Fruit fly (Drosophila melanogaster) whole organism, embryonic: ENCODE measurements around the gene Zasp66.

Experiments used
- Asciz ChIP-seq: fragments of 200-800 bp; sonication (Bioruptor generic); optimal IDR thresholded peaks from 2 replicates; lab custom pipeline; 2017; ENCODE audit warnings: missing biosample characterization, mild to moderate bottlenecking, missing genetic modification characterization, missing genetic modification reagents
- Atf3 ChIP-seq: fragments of 200-800 bp; sonication (Bioruptor generic); optimal IDR thresholded peaks from 3 replicates; lab custom pipeline; 2016; ENCODE audit warnings: missing biosample characterization, missing genetic modification characterization
- Bdp1 ChIP-seq: fragments of 200-800 bp; sonication (Bioruptor generic); optimal IDR thresholded peaks from 3 replicates; lab custom pipeline; 2016; ENCODE audit warnings: missing biosample characterization, missing genetic modification characterization
- BtbVII ChIP-seq: fragments of 200-800 bp; sonication (Bioruptor generic); optimal IDR thresholded peaks from 3 replicates; lab custom pipeline; 2017; ENCODE audit warnings: missing biosample characterization, mild to moderate bottlenecking, missing genetic modification characterization
- CG10979 ChIP-seq: fragments of 200-800 bp; sonication (Bioruptor generic); optimal IDR thresholded peaks from 2 replicates; lab custom pipeline; 2018; ENCODE audit warnings: missing biosample characterization, mild to moderate bottlenecking, missing genetic modification characterization, moderate library complexity
- CG14050 ChIP-seq: fragments of 200-800 bp; sonication (Bioruptor generic); IDR thresholded peaks from 3 replicates; pipeline ENCODE4 v1.3.6; 2022; ENCODE audit warnings: missing biosample characterization, missing genetic modification characterization
- CG14860 ChIP-seq: fragments of 200-800 bp; sonication (Bioruptor generic); IDR thresholded peaks from 3 replicates; pipeline ENCODE4 v1.3.6; 2022; ENCODE audit warnings: missing biosample characterization, missing genetic modification characterization; ENCODE audit not compliant: partially characterized antibody
- CG15011 ChIP-seq: fragments of 200-800 bp; sonication (Bioruptor generic); optimal IDR thresholded peaks from 3 replicates; lab custom pipeline; 2018; ENCODE audit warnings: missing biosample characterization, mild to moderate bottlenecking, missing genetic modification characterization
- CG1529 ChIP-seq: fragments of 200-800 bp; sonication (Bioruptor generic); optimal IDR thresholded peaks from 3 replicates; lab custom pipeline; 2018; ENCODE audit warnings: missing biosample characterization, missing genetic modification characterization
- CG16815 ChIP-seq: fragments of 200-800 bp; sonication (Bioruptor generic); optimal IDR thresholded peaks from 3 replicates; lab custom pipeline; 2017; ENCODE audit warnings: missing biosample characterization, mild to moderate bottlenecking, missing genetic modification characterization
- CG1832 ChIP-seq: fragments of 200-800 bp; sonication (Bioruptor generic); optimal IDR thresholded peaks from 2 replicates; lab custom pipeline; 2017; ENCODE audit warnings: missing biosample characterization, mild to moderate bottlenecking, missing genetic modification characterization, inconsistent platforms
- CG18599 ChIP-seq: fragments of 200-800 bp; sonication (Bioruptor generic); optimal IDR thresholded peaks from 3 replicates; lab custom pipeline; 2017; ENCODE audit warnings: missing biosample characterization, missing genetic modification characterization, mild to moderate bottlenecking, moderate library complexity, missing genetic modification reagents
- CG18764 ChIP-seq: fragments of 200-800 bp; sonication (Bioruptor generic); optimal IDR thresholded peaks from 3 replicates; lab custom pipeline; 2016; ENCODE audit warnings: missing biosample characterization, missing genetic modification characterization
- CG30020 ChIP-seq: fragments of 200-800 bp; optimal IDR thresholded peaks from 2 replicates; lab custom pipeline; 2019; ENCODE audit warnings: missing biosample characterization, mild to moderate bottlenecking, missing genetic modification characterization, moderate library complexity
- CG4820 ChIP-seq: fragments of 200-800 bp; sonication (Bioruptor generic); optimal IDR thresholded peaks from 3 replicates; lab custom pipeline; 2016; ENCODE audit warnings: missing biosample characterization, missing genetic modification characterization
- CG6175 ChIP-seq: fragments of 200-800 bp; sonication (Bioruptor generic); IDR thresholded peaks from 3 replicates; pipeline ENCODE4 v1.3.6; 2022; ENCODE audit warnings: missing biosample characterization, missing genetic modification characterization
- CG7357 ChIP-seq: fragments of 200-800 bp; sonication (Bioruptor generic); IDR thresholded peaks from 3 replicates; pipeline ENCODE4 v1.3.6; 2022; ENCODE audit warnings: missing biosample characterization, missing genetic modification characterization
- CG7786 ChIP-seq: fragments of 200-800 bp; sonication (Bioruptor generic); optimal IDR thresholded peaks from 2 replicates; lab custom pipeline; 2016; ENCODE audit warnings: missing biosample characterization, missing genetic modification characterization
- CG7839 ChIP-seq: fragments of 200-800 bp; sonication (Bioruptor generic); optimal IDR thresholded peaks from 3 replicates; lab custom pipeline; 2018; ENCODE audit warnings: missing biosample characterization, mild to moderate bottlenecking, missing genetic modification characterization, moderate library complexity
- CG8281 ChIP-seq: fragments of 200-800 bp; sonication (Bioruptor generic); optimal IDR thresholded peaks from 2 replicates; lab custom pipeline; 2018; ENCODE audit warnings: missing biosample characterization, mild to moderate bottlenecking, missing genetic modification characterization, moderate library complexity
- CG8388 ChIP-seq: fragments of 200-800 bp; sonication (Bioruptor generic); optimal IDR thresholded peaks from 2 replicates; lab custom pipeline; 2019; ENCODE audit warnings: missing biosample characterization, mild to moderate bottlenecking, missing genetic modification characterization, moderate library complexity
- CG8765 ChIP-seq: fragments of 200-800 bp; sonication (Bioruptor generic); IDR thresholded peaks from 2 replicates; pipeline ENCODE4 v1.3.6; 2022; ENCODE audit warnings: missing biosample characterization, missing genetic modification characterization
- HLH3B ChIP-seq: fragments of 200-800 bp; sonication (Bioruptor generic); IDR thresholded peaks from 2 replicates; pipeline ENCODE4 v1.3.6; 2022; ENCODE audit warnings: missing biosample characterization, missing genetic modification characterization
- Max ChIP-seq: fragments of 200-800 bp; sonication (Bioruptor generic); optimal IDR thresholded peaks from 2 replicates; lab custom pipeline; 2016; ENCODE audit warnings: missing biosample characterization, mild to moderate bottlenecking, missing genetic modification characterization
- Opbp ChIP-seq: fragments of 200-800 bp; sonication (Bioruptor generic); IDR thresholded peaks from 3 replicates; pipeline ENCODE4 v1.3.6; 2022; ENCODE audit warnings: missing biosample characterization, missing genetic modification characterization; ENCODE audit not compliant: partially characterized antibody
- Sin3A ChIP-seq: fragments of >200 bp; optimal IDR thresholded peaks from 2 replicates; lab custom pipeline; 2018
- Sry-δ ChIP-seq: fragments of 200-800 bp; sonication (Bioruptor generic); optimal IDR thresholded peaks from 2 replicates; lab custom pipeline; 2016; ENCODE audit warnings: missing biosample characterization, missing genetic modification characterization
- Ssrp ChIP-seq: fragments of 200-800 bp; sonication (Bioruptor generic); optimal IDR thresholded peaks from 2 replicates; lab custom pipeline; 2018; ENCODE audit warnings: missing biosample characterization, mild to moderate bottlenecking, missing genetic modification characterization, moderate library complexity
- aop ChIP-seq: fragments of 200-800 bp; sonication (Bioruptor generic); IDR thresholded peaks from 2 replicates; pipeline ENCODE4 v1.3.6; 2022; ENCODE audit warnings: missing biosample characterization, missing genetic modification characterization
- ato ChIP-seq: fragments of 200-800 bp; sonication (Bioruptor generic); IDR thresholded peaks from 2 replicates; pipeline ENCODE4 v1.3.6; 2022; ENCODE audit warnings: missing biosample characterization, missing genetic modification characterization; ENCODE audit not compliant: partially characterized antibody
- bbx ChIP-seq: fragments of 200-800 bp; sonication (Bioruptor generic); IDR thresholded peaks from 2 replicates; pipeline ENCODE4 v1.3.6; 2022; ENCODE audit warnings: missing biosample characterization, missing genetic modification characterization; ENCODE audit not compliant: partially characterized antibody
- bigmax ChIP-seq: fragments of 200-800 bp; sonication (Bioruptor generic); optimal IDR thresholded peaks from 2 replicates; lab custom pipeline; 2018; ENCODE audit warnings: missing biosample characterization, mild to moderate bottlenecking, missing genetic modification characterization
- br ChIP-seq: fragments of >200 bp; optimal IDR thresholded peaks from 2 replicates; lab custom pipeline; 2017
- cwo ChIP-seq: fragments of 200-800 bp; sonication (Bioruptor generic); optimal IDR thresholded peaks from 3 replicates; lab custom pipeline; 2017; ENCODE audit warnings: missing biosample characterization, missing genetic modification characterization, mild to moderate bottlenecking, moderate library complexity, missing genetic modification reagents
- dmrt11E ChIP-seq: fragments of 200-800 bp; sonication (Bioruptor generic); optimal IDR thresholded peaks from 3 replicates; lab custom pipeline; 2018; ENCODE audit warnings: missing biosample characterization, mild to moderate bottlenecking, missing genetic modification characterization, moderate library complexity
- ham ChIP-seq: fragments of 200-800 bp; sonication (Bioruptor generic); IDR thresholded peaks from 2 replicates; pipeline ENCODE4 v1.3.6; 2022; ENCODE audit warnings: missing biosample characterization, missing genetic modification characterization
- hbn ChIP-seq: fragments of 200-800 bp; sonication (Bioruptor generic); IDR thresholded peaks from 2 replicates; pipeline ENCODE4 v1.3.6; 2022; ENCODE audit warnings: missing biosample characterization, missing genetic modification characterization; ENCODE audit not compliant: partially characterized antibody
- hkb ChIP-seq, 2 experiments: fragments of 200-800 bp in 1 of 2; fragments of >200 bp in 1 of 2; sonication (Bioruptor generic) in 1 of 2; IDR thresholded peaks in 1 of 2; optimal IDR thresholded peaks in 1 of 2; 2 replicates each; pipeline versions ENCODE4 v1.3.6 to Lab custom; 2017 to 2022; ENCODE audit warnings: missing biosample characterization in 1 of 2, missing genetic modification characterization in 1 of 2
- lmd ChIP-seq: fragments of 200-800 bp; sonication (Bioruptor generic); IDR thresholded peaks from 2 replicates; pipeline ENCODE4 v1.3.6; 2022; ENCODE audit warnings: missing biosample characterization, missing genetic modification characterization
- ro ChIP-seq: fragments of 200-800 bp; sonication (Bioruptor generic); IDR thresholded peaks from 2 replicates; pipeline ENCODE4 v1.3.6; 2022; ENCODE audit warnings: missing biosample characterization, missing genetic modification characterization
- salm ChIP-seq: fragments of 200-800 bp; sonication (Bioruptor generic); optimal IDR thresholded peaks from 2 replicates; lab custom pipeline; 2018; ENCODE audit warnings: missing biosample characterization, mild to moderate bottlenecking, missing genetic modification characterization
- sens-2 ChIP-seq: fragments of 200-800 bp; sonication (Bioruptor generic); IDR thresholded peaks from 2 replicates; pipeline ENCODE4 v1.3.6; 2022; ENCODE audit warnings: missing biosample characterization, missing genetic modification characterization
- sisA ChIP-seq: fragments of 200-800 bp; sonication (Bioruptor generic); IDR thresholded peaks from 2 replicates; pipeline ENCODE4 v1.3.6; 2022; ENCODE audit warnings: missing biosample characterization, missing genetic modification characterization
- sna ChIP-seq: fragments of 200-800 bp; sonication (Bioruptor generic); IDR thresholded peaks from 2 replicates; pipeline ENCODE4 v1.3.6; 2022; ENCODE audit warnings: missing biosample characterization, missing genetic modification characterization; ENCODE audit not compliant: partially characterized antibody
- sqz ChIP-seq: fragments of 200-800 bp; sonication (Bioruptor generic); optimal IDR thresholded peaks from 3 replicates; lab custom pipeline; 2018; ENCODE audit warnings: missing biosample characterization, mild to moderate bottlenecking, missing genetic modification characterization
- sr ChIP-seq: fragments of 200-800 bp; sonication (Bioruptor generic); IDR thresholded peaks from 3 replicates; pipeline ENCODE4 v1.3.6; 2022; ENCODE audit warnings: missing biosample characterization, missing genetic modification characterization
- stc ChIP-seq: fragments of 200-800 bp; sonication (Bioruptor generic); IDR thresholded peaks from 2 replicates; pipeline ENCODE4 v1.3.6; 2022; ENCODE audit warnings: missing biosample characterization, missing genetic modification characterization
- tll ChIP-seq, 2 experiments: fragments of 200-800 bp in 1 of 2; fragments of >200 bp in 1 of 2; sonication (Bioruptor generic) in 1 of 2; optimal IDR thresholded peaks; 2 replicates each; lab custom pipeline; 2017 to 2019; ENCODE audit warnings: missing biosample characterization in 2 of 2, missing genetic modification characterization in 2 of 2, mild to moderate bottlenecking in 1 of 2, moderate library complexity in 1 of 2
- twi ChIP-seq: fragments of 200-800 bp; optimal IDR thresholded peaks from 2 replicates; lab custom pipeline; 2019; ENCODE audit warnings: missing biosample characterization, mild to moderate bottlenecking, missing genetic modification characterization, moderate library complexity
- vvl ChIP-seq: fragments of 200-800 bp; sonication (Bioruptor generic); IDR thresholded peaks from 2 replicates; pipeline ENCODE4 v1.3.6; 2022; ENCODE audit warnings: missing biosample characterization, missing genetic modification characterization

The Zasp66 gene

DNA sequence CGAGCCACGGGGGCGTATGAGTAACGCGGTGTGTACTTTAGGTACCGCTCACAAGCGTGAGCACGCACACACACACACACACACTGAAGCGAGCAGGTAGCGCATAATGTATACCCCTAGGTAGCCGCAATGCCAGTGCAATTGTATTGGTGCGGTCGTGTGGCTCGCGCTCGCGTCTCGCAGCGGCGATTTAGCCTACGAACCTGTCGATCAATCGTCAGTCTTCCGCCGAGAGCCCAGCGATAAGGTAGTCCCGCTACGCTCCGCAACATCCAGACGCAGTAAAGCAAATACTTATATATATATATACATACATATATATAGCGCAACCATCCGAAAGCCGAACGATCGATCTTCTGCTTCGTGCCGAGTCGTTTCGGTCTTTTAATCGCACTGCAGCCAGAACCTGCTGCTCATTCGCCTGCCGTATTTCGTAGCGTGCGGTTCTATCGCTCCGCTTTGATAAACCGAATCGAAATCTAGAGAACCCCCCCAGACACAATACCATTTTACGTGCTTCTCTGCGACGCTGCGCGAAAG is 51.4 kb downstream of the Zasp66 start, which contains the start of gene hry (continued):
- TF ChIP-seq CG7839 (tag; lab: Kevin White, UChicago) (peak; percentile 19), br (lab: Kevin White, UChicago) (no peak), bbx (GFP tag; lab: Robert Waterston, UW) (peak; percentile 64), Opbp (GFP tag; lab: Robert Waterston, UW) (peak; percentile 69; the same call in 2 of the 3 replicates), Ssrp (no peak), Max (GFP tag; lab: Kevin White, UChicago) (no peak), CG4820 (GFP tag; lab: Kevin White, UChicago) (no peak), Atf3 (no peak), sqz (GFP tag; lab: Kevin White, UChicago) (peak; percentile 37), CG6175 (GFP tag; lab: Robert Waterston, UW) (0 out of 3 replicates have a peak, but pooled peaks have one; percentile 30), sna (no peak), CG16815 (GFP tag; lab: Kevin White, UChicago) (no peak), sr (peak; percentile 35; the same call in 1 of the 3 replicates), CG7786 (GFP tag; lab: Kevin White, UChicago) (no peak), twi (tag; lab: Kevin White, UChicago) (peak; percentile 56), CG14050 (no peak), CG14860 (GFP tag; lab: Robert Waterston, UW) (0 out of 3 replicates have a peak, but pooled peaks have one; percentile 31), CG30020 (tag; lab: Kevin White, UChicago) (no peak), CG1529 (no peak), Bdp1 (GFP tag; lab: Kevin White, UChicago) (no peak), HLH3B (GFP tag; lab: Robert Waterston, UW) (no peak), CG1832 (GFP tag; lab: Kevin White, UChicago) (no peak), CG8281 (peak; percentile 33), hkb (optimal IDR thresholded peaks at IDR 0.05; lab: Kevin White, UChicago) (no peak), hkb (GFP tag; IDR thresholded peaks at IDR 0.05; lab: Robert Waterston, UW) (peak; percentile 66), sens-2 (GFP tag; lab: Robert Waterston, UW) (no peak), CG10979 (peak; percentile 37), cwo (GFP tag; lab: Kevin White, UChicago) (peak; percentile 92), CG15011 (GFP tag; lab: Kevin White, UChicago) (no peak), stc (GFP tag; lab: Robert Waterston, UW) (no peak; the same call in 1 of the 2 replicates), tll (GFP tag; optimal IDR thresholded peaks at IDR 0.05; lab: Kevin White, UChicago) (peak in 1 of 2 experiments; percentile 83), vvl (GFP tag; lab: Robert Waterston, UW) (peak; percentile 71; the same call in 1 of the 2 replicates), BtbVII (peak; percentile 40), aop (no peak; the same call in 1 of the 2 replicates), ro (GFP tag; lab: Robert Waterston, UW) (no peak), sisA (no peak), Asciz (GFP tag; lab: Kevin White, UChicago) (no peak), ato (GFP tag; lab: Robert Waterston, UW) (peak; percentile 21; the same call in 1 of the 2 replicates), bigmax (no peak), salm (tag; lab: Kevin White, UChicago) (peak; percentile 39), Sry-δ (no peak), CG18764 (GFP tag; lab: Kevin White, UChicago) (no peak), Sin3A (no peak), dmrt11E (tag; lab: Kevin White, UChicago) (no peak), CG7357 (GFP tag; lab: Robert Waterston, UW) (no peak), CG8388 (GFP tag; lab: Kevin White, UChicago) (no peak), lmd (GFP tag; lab: Robert Waterston, UW) (no peak), CG8765 (no peak), ham (GFP tag; lab: Robert Waterston, UW) (no peak), hbn (GFP tag; lab: Robert Waterston, UW) (no peak), CG18599 (GFP tag; lab: Kevin White, UChicago) (peak; percentile 67)
